Worm (Caenorhabditis elegans): ENCODE measurements around the gene C05C10.3.

C05C10.3 gene

DNA sequence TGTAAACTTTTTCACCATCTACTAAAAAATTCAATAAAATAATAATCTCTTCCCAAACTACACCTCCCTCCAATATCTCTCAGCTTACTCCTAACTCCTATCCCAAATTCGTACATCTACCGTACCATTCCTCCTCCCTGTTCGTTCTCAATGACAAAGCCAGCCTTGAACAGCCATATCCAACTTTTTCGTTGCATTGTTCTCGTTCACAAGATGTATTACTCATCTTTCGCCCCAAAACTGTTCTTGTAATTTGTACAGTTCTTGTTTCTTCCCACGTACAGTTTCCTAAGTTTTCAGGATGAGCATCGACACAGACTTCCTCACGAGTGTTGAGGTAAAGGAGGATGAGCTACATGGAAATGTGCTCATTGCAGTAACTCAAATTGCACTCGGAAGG, 18.2 kb upstream of the C05C10.3 start, which contains the start of gene egl-43 (continued):
- TF ChIP-seq nhr-11 (tag; optimal IDR thresholded peaks at IDR 0.05) = no peak

ce11 chrII:9951846-9952245, 15.2 kb upstream of the C05C10.3 start:
- TF ChIP-seq fkh-10 (GFP tag; optimal IDR thresholded peaks at IDR 0.05) = no peak
- TF ChIP-seq Y22D7AL.16 (tag; optimal IDR thresholded peaks at IDR 0.05) = no peak
- no peak for TF ChIP-seq unc-55 (GFP tag; optimal IDR thresholded peaks at IDR 0.05)
- no peak for TF ChIP-seq ceh-34 (tag; optimal IDR thresholded peaks at IDR 0.05)
- no peak for TF ChIP-seq pqm-1 (tag; optimal IDR thresholded peaks at IDR 0.05)
- TF ChIP-seq elt-4 (tag; optimal IDR thresholded peaks at IDR 0.05) = no peak
- no peak for TF ChIP-seq ceh-31 (tag; optimal IDR thresholded peaks at IDR 0.05)
- no peak for TF ChIP-seq pag-3 (tag; optimal IDR thresholded peaks at IDR 0.05; ENCODE audit: borderline replicate concordance)
- no peak for TF ChIP-seq ama-1 (optimal IDR thresholded peaks at IDR 0.05)
- no peak for TF ChIP-seq gmeb-2 (tag; optimal IDR thresholded peaks at IDR 0.05)
- no peak for TF ChIP-seq K02D7.2 (tag; optimal IDR thresholded peaks at IDR 0.05)
- TF ChIP-seq tbx-7 (tag; optimal IDR thresholded peaks at IDR 0.05) = no peak
- TF ChIP-seq unc-42 (tag; optimal IDR thresholded peaks at IDR 0.05) = no peak
- no peak for TF ChIP-seq hlh-13 (GFP tag; optimal IDR thresholded peaks at IDR 0.05)
- TF ChIP-seq nhr-11 (tag; optimal IDR thresholded peaks at IDR 0.05) = no peak
- TF ChIP-seq hlh-30 (tag; optimal IDR thresholded peaks at IDR 0.05; ENCODE audit: insufficient read depth) = no peak

ce11 chrII:9948662-9949061, 12.0 kb upstream of the C05C10.3 start:
- no peak for TF ChIP-seq fkh-10 (GFP tag; optimal IDR thresholded peaks at IDR 0.05)
- no peak for TF ChIP-seq elt-2 (tag; optimal IDR thresholded peaks at IDR 0.05)
- TF ChIP-seq ceh-45 (GFP tag; IDR thresholded peaks at IDR 0.05) = no peak
- no peak for TF ChIP-seq T23F11.4 (GFP tag; optimal IDR thresholded peaks at IDR 0.05)
- TF ChIP-seq npax-4 (tag; optimal IDR thresholded peaks at IDR 0.05) = no peak
- no peak for TF ChIP-seq rnt-1 (tag; optimal IDR thresholded peaks at IDR 0.05)
- TF ChIP-seq pqm-1 (tag; optimal IDR thresholded peaks at IDR 0.05) = no peak

DNA sequence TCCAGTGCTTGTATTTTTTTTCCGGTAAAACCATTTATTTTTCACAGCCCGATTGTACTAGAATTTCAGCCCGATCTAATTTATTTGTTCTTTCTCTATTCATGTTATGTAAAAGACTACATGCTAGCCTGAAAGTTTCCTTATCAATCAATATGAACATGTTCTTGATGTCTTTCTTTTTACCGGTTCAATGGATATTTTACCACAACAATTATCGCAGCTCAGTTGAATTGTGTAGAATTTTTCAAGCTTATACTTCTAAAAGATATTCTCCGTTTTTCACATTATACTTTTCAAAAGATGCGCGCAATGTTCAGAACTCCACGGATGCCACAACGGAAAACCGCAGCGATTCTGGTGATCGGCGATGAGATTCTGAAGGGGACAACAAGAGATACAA, 7.1 kb upstream of the C05C10.3 start, which contains the start of gene flad-1:
TSS of gene flad-1 (plus strand) at position 301 of the 400 bp plus-strand sequence.
- TF ChIP-seq ahr-1 (tag; optimal IDR thresholded peaks at IDR 0.05) (no peak), ama-1 (optimal IDR thresholded peaks at IDR 0.05) (no peak), tbx-7 (tag; optimal IDR thresholded peaks at IDR 0.05) (no peak), ceh-48 (tag; optimal IDR thresholded peaks at IDR 0.05) (no peak), pat-9 (tag; optimal IDR thresholded peaks at IDR 0.05) (no peak), ceh-9 (tag; optimal IDR thresholded peaks at IDR 0.05) (no peak), unc-42 (tag; optimal IDR thresholded peaks at IDR 0.05) (no peak), ceh-34 (tag; optimal IDR thresholded peaks at IDR 0.05) (no peak), gmeb-2 (tag; optimal IDR thresholded peaks at IDR 0.05) (no peak), odd-2 (tag; optimal IDR thresholded peaks at IDR 0.05) (no peak), fax-1 (tag; optimal IDR thresholded peaks at IDR 0.05) (no peak), pax-1 (tag; optimal IDR thresholded peaks at IDR 0.05) (no peak), unc-86 (tag; optimal IDR thresholded peaks at IDR 0.05) (no peak), lin-11 (tag; optimal IDR thresholded peaks at IDR 0.05) (no peak), hlh-15 (tag; optimal IDR thresholded peaks at IDR 0.05) (no peak), hlh-6 (tag; optimal IDR thresholded peaks at IDR 0.05) (no peak), ttx-3 (tag; optimal IDR thresholded peaks at IDR 0.05) (no peak), madf-2 (tag; optimal IDR thresholded peaks at IDR 0.05) (no peak), fkh-6 (tag; optimal IDR thresholded peaks at IDR 0.05) (no peak), tbx-2 (tag; optimal IDR thresholded peaks at IDR 0.05) (no peak)

DNA sequence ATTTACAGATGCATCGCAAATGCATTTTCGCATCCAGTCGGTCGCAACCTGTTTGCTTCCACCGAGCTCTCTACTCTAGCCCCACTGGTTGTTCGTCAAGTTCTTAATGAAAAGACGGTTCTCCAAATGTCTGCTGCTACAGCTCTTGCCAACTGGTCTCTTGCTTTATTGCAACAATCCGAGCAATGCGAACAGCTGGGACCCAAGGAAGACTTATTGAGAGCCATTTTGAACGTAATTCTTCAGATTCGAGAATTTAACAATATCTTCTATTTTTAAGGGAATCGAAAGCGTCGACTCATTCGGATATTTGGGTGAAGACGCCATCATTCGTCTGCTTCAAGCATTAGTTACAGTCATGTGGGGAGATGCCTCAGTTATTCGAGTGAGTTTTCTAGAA, 6.6 kb upstream of the C05C10.3 start:
- TF ChIP-seq C38D4.7 (GFP tag; optimal IDR thresholded peaks at IDR 0.05) (no peak), npax-4 (tag; optimal IDR thresholded peaks at IDR 0.05) (no peak), ceh-9 (tag; optimal IDR thresholded peaks at IDR 0.05) (no peak)
